Worm (Caenorhabditis elegans): ENCODE data around the gene F01F1.14.

ce11 chrIII:5836261-5836660 is 46.5 kb downstream of the F01F1.14 start:
- TF ChIP-seq T22C8.4 (GFP tag; IDR thresholded peaks at IDR 0.05) (no peak), ref-1 (GFP tag; conservative IDR thresholded peaks at IDR 0.05) (no peak)

Measured in whole organism, midembryonic.